Worm (Caenorhabditis elegans) whole organism, early embryonic: Measurements from ENCODE around the gene dpy-1.
"Not testable (repeated sequence)": the region's sequence is repeated elsewhere in the genome, so short reads cannot be mapped to it uniquely, and the experiment has no call there.

Source experiments
- B0310.2 ChIP-seq: sonication (generic microtip); optimal IDR thresholded peaks from 2 replicates; lab custom pipeline; 2016; ENCODE audit warnings: mild to moderate bottlenecking, missing genetic modification characterization, missing compliant biosample characterization
- F13C5.2 ChIP-seq: sonication (generic microtip); optimal IDR thresholded peaks from 2 replicates; lab custom pipeline; 2017; ENCODE audit warnings: mild to moderate bottlenecking, missing genetic modification characterization, inconsistent platforms, missing compliant biosample characterization
- aly-1 ChIP-seq: sonication (generic microtip); optimal IDR thresholded peaks from 2 replicates; lab custom pipeline; 2016; ENCODE audit warnings: missing genetic modification characterization, missing compliant biosample characterization
- ama-1 ChIP-seq: fragments of 150-350 bp; optimal IDR thresholded peaks from 2 replicates; lab custom pipeline; 2014
- ceh-13 ChIP-seq: fragments of 200-800 bp; sonication (Bioruptor generic); optimal IDR thresholded peaks from 2 replicates; lab custom pipeline; 2018; ENCODE audit warnings: mild to moderate bottlenecking, missing genetic modification characterization, missing compliant biosample characterization
- ceh-36 ChIP-seq: sonication (generic microtip); optimal IDR thresholded peaks from 2 replicates; lab custom pipeline; 2016; ENCODE audit warnings: missing genetic modification characterization, inconsistent platforms, missing compliant biosample characterization
- ets-7 ChIP-seq: sonication (generic microtip); optimal IDR thresholded peaks from 2 replicates; lab custom pipeline; 2016; ENCODE audit warnings: missing genotype, missing genetic modification characterization, missing compliant biosample characterization
- flt-1 ChIP-seq: fragments of 200-800 bp; sonication (Bioruptor generic); IDR thresholded peaks from 2 replicates; pipeline ENCODE4 v1.3.6; 2022; ENCODE audit warnings: missing genetic modification characterization, missing compliant biosample characterization
- hmbx-1 ChIP-seq: sonication (generic microtip); optimal IDR thresholded peaks from 2 replicates; lab custom pipeline; 2016; ENCODE audit warnings: mild to moderate bottlenecking, missing genetic modification characterization, missing compliant biosample characterization
- hmg-4 ChIP-seq: fragments of 200-800 bp; sonication (Bioruptor generic); optimal IDR thresholded peaks from 2 replicates; lab custom pipeline; 2018; ENCODE audit warnings: mild to moderate bottlenecking, missing genetic modification characterization, missing compliant biosample characterization
- hnd-1 ChIP-seq: sonication (generic microtip); optimal IDR thresholded peaks from 2 replicates; lab custom pipeline; 2016; ENCODE audit warnings: missing genetic modification characterization, missing compliant biosample characterization
- pes-1 ChIP-seq: fragments of 200-800 bp; sonication (Bioruptor generic); IDR thresholded peaks from 2 replicates; pipeline ENCODE4 v1.3.6; 2022; ENCODE audit warnings: missing genetic modification reagents, missing genetic modification characterization, missing compliant biosample characterization
- scrt-1 ChIP-seq: fragments of 200-800 bp; sonication (Bioruptor generic); IDR thresholded peaks from 2 replicates; pipeline ENCODE4 v1.3.6; 2022; ENCODE audit warnings: missing genetic modification characterization, missing compliant biosample characterization
- sea-1 ChIP-seq: fragments of 200-800 bp; sonication (Bioruptor generic); conservative IDR thresholded peaks from 2 replicates; pipeline ENCODE4 v1.3.6; 2022; ENCODE audit warnings: missing genetic modification characterization, missing compliant biosample characterization
- tbx-11 ChIP-seq: fragments of 200-800 bp; sonication (Bioruptor generic); IDR thresholded peaks from 2 replicates; pipeline ENCODE4 v1.3.6; 2022; ENCODE audit warnings: missing genetic modification characterization, missing compliant biosample characterization
- tbx-37 ChIP-seq: fragments of 200-800 bp; sonication (Bioruptor generic); conservative IDR thresholded peaks from 2 replicates; pipeline ENCODE4 v1.3.6; 2022; ENCODE audit warnings: missing genetic modification reagents, missing genetic modification characterization, missing compliant biosample characterization
- tra-4 ChIP-seq: sonication (generic microtip); optimal IDR thresholded peaks from 2 replicates; lab custom pipeline; 2017; ENCODE audit warnings: missing genetic modification characterization, missing compliant biosample characterization

The dpy-1 gene

ce11 chrIII:2047907-2048306 is at the start of gene dpy-1:
TSS of gene dpy-1 (minus strand) at chrIII:2048007.
- TF ChIP-seq tbx-37 (no peak), ama-1 (lab: Kevin White, UChicago) (no peak), B0310.2 (tag; lab: Kevin White, UChicago) (no peak), scrt-1 (no peak), hnd-1 (tag; lab: Kevin White, UChicago) (no peak), tra-4 (tag; lab: Kevin White, UChicago) (no peak), tbx-11 (no peak), aly-1 (no peak), flt-1 (GFP tag; lab: Robert Waterston, UW) (no peak), ets-7 (tag; lab: Kevin White, UChicago) (no peak), hmbx-1 (tag; lab: Kevin White, UChicago) (no peak)

DNA sequence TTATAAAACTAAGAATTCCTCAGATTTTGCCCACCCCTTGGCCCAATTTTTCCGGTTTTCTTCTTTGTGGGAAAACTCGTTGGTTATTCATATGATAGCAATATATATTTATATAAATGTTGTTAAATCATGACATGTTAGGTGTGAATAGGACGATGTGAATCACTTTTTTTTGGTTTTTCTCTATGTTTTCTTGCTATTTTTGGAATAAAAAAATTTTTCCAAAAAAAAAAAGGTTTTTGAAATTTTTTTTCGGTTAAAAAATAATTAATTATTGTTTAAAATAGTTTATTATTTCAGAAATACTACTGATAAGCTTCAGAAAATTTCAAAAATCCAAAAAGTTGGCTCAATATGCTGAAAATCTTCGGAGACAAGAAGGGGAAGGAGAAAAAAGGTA is 44.6 kb upstream of the dpy-1 start, which contains the start of gene Y48G9A.9:
Gene Y48G9A.9, plus strand, starts transcription at position 301 of the 400 bp plus-strand sequence.
- TF ChIP-seq scrt-1 (no peak), tbx-11 (no peak), aly-1 (no peak), ets-7 (tag; lab: Kevin White, UChicago) (no peak), ama-1 (lab: Kevin White, UChicago) (no peak), sea-1 (GFP tag; lab: Robert Waterston, UW) (no peak), tra-4 (tag; lab: Kevin White, UChicago) (no peak), ceh-36 (tag; lab: Kevin White, UChicago) (no peak), hnd-1 (tag; lab: Kevin White, UChicago) (no peak), F13C5.2 (tag; lab: Kevin White, UChicago) (no peak), pes-1 (GFP tag; lab: Robert Waterston, UW) (no peak), flt-1 (GFP tag; lab: Robert Waterston, UW) (no peak), hmbx-1 (tag; lab: Kevin White, UChicago) (no peak), hmg-4 (GFP tag; lab: Kevin White, UChicago) (no peak), ceh-13 (GFP tag; lab: Kevin White, UChicago) (no peak)

DNA sequence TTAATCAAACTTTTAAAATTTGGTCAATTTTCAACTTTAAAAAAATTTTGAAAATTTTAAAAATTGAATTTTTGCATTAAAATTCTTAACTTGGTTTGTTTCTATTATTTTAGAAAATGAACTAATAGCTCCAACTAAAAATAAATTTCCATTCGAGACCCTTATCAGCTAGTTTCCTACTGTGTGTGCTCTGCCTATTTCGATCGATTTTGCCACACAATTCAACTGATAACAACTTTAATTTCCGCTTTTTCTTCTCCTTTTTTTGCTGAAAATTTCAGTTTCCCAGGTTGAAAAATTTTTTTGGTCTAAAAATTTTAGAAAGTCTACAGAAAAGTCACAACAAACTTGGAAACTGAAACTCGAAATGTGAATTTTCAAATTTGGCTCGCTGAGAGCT is 43.6 kb upstream of the dpy-1 start:
- TF ChIP-seq sea-1 (GFP tag; lab: Robert Waterston, UW) (no peak), B0310.2 (tag; lab: Kevin White, UChicago) (no peak)

DNA sequence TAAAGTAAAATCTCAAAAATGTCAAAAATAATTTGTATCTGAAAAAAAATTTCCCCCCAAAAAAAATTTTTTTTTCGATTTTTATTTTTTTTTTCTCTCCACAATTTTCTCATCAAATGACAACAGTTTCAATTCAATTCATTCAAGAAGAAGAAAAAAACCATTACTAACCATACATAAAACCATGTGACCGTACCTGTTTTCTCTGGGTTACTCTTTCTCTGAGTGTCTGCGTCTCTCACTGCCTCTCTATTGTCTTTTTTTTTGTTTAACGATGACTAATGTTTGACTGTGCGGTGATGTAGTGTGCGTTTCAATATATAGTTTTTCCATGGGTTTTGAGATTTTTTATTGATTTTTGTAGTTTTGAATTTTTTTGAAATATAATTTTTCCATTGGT is 42.9 kb upstream of the dpy-1 start:
- TF ChIP-seq ceh-13 (GFP tag; lab: Kevin White, UChicago) (no peak), B0310.2 (tag; lab: Kevin White, UChicago) (no peak), sea-1 (GFP tag; lab: Robert Waterston, UW) (no peak), tra-4 (tag; lab: Kevin White, UChicago) (no peak), tbx-11 (no peak), F13C5.2 (tag; lab: Kevin White, UChicago) (no peak), tbx-37 (no peak), aly-1 (no peak)

DNA sequence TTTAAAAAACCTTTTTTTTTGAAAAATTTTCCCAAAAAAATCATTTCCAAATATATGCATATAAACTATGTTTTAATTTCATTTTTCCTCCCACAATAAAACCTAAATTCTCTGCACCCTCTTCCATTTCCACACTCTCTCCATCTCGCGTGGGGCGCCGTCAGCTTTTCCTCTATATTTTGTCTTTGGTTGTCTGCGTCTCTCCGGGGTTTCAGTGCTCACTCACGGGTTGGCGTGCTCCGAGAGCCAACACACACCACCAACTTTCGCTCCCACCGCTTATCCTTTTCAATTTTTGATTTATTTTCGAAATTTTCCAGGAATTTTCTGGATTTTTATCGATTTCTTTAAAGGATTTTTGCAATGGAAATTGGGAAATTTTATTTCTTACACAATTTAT is 41.6 kb upstream of the dpy-1 start:
- TF ChIP-seq hnd-1 (tag; lab: Kevin White, UChicago) = no peak
- TF ChIP-seq sea-1 (GFP tag; lab: Robert Waterston, UW) = no peak
- no peak for TF ChIP-seq ceh-13 (GFP tag; lab: Kevin White, UChicago)
- no peak for TF ChIP-seq ceh-36 (tag; lab: Kevin White, UChicago)
- TF ChIP-seq F13C5.2 (tag; lab: Kevin White, UChicago) = no peak
- no peak for TF ChIP-seq tbx-37
- TF ChIP-seq ets-7 (tag; lab: Kevin White, UChicago) = no peak
- no peak for TF ChIP-seq flt-1 (GFP tag; lab: Robert Waterston, UW)
- TF ChIP-seq aly-1 = no peak
- no peak for TF ChIP-seq tbx-11
- TF ChIP-seq ama-1 (lab: Kevin White, UChicago) = no peak
- TF ChIP-seq tra-4 (tag; lab: Kevin White, UChicago) = no peak
- no peak for TF ChIP-seq hmg-4 (GFP tag; lab: Kevin White, UChicago)
- TF ChIP-seq hmbx-1 (tag; lab: Kevin White, UChicago) = no peak
- no peak for TF ChIP-seq B0310.2 (tag; lab: Kevin White, UChicago)
- no peak for TF ChIP-seq pes-1 (GFP tag; lab: Robert Waterston, UW)
- TF ChIP-seq scrt-1 = no peak

DNA sequence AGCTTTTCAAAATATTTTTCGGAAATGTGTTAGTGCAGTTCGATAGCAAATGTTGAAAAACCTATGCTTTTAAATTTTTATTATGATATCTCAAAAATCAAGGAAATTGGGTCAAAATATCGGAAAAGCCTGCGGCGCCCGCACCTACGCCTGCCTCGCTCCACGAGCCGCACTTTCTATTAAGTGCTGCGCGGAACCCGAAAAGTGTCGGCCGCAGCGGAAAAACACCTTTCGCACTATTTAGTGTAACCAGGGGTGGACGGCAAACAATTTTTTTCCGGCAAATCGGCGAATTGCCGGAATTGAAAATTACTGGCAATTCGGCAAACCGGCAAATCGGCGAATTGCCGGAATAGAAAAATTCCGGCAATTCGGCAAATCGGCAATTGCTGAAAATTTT is 37.0 kb upstream of the dpy-1 start:
- no peak for TF ChIP-seq B0310.2 (tag; lab: Kevin White, UChicago)
- no peak for TF ChIP-seq ets-7 (tag; lab: Kevin White, UChicago)
- no peak for TF ChIP-seq ceh-13 (GFP tag; lab: Kevin White, UChicago)

DNA sequence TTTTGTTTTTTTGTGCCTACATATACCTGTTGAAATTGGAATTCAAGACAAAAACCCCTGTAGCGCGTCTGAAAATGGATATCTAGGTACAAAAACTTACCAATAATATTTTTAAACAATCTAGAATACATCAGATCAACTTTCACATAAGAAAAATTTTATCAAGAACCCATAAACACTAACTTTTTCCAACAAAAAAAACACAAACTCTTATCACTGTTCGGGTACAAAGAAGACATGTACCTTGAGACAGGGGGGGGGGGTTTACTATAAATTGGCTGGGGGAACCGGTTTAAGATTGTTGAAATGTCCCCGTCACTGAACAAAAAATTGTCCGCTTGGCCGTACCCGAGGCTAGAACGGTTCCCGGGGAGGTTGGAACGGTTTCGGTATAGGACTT is 34.7 kb upstream of the dpy-1 start, which contains the start of gene cpt-3:
Gene cpt-3, plus strand, starts transcription at position 301 of the 400 bp plus-strand sequence.
- TF ChIP-seq aly-1; ama-1 (lab: Kevin White, UChicago); tbx-11: not testable (repeated sequence)

ce11 chrIII:2076546-2077134 is 28.8 kb upstream of the dpy-1 start, which contains the start of gene Y39A3A.4:
TSS of gene Y39A3A.4 (minus strand) at chrIII:2076596.
- TF ChIP-seq ceh-36 (tag; lab: Kevin White, UChicago) (no peak), scrt-1 (no peak), ama-1 (lab: Kevin White, UChicago) (no peak), aly-1 (no peak), hnd-1 (tag; lab: Kevin White, UChicago) (no peak), tbx-11 (no peak), B0310.2 (tag; lab: Kevin White, UChicago) (no peak), hmg-4 (GFP tag; lab: Kevin White, UChicago) (no peak), pes-1 (GFP tag; lab: Robert Waterston, UW) (no peak)
